Fruit fly (Drosophila melanogaster): ENCODE measurements around the gene Trmt112.

Gene Trmt112

DNA sequence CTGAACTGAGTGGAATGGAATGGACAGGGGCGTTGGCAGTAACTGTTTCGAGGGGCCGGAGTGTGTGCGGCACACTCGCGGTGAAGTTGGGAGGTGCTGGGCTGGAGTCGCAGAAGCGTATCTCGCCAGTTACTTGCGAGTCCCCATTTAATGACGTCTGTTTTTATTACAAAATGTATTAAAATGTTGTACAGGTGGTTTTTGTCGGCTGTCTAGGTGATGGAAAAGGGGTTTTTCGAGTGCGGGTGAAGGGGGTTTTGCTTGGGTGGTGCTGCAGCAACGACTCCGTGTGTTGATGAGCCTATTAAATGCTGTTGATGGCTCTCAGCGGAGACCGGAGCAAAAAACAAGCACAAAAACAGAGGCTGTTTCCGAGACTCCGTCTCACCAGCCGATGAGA, 34.7 kb upstream of the Trmt112 start (continued):
- TF ChIP-seq dan (GFP tag; IDR thresholded peaks at IDR 0.05) (no peak), gce (GFP tag; IDR thresholded peaks at IDR 0.05) (no peak), Mad (GFP tag; optimal IDR thresholded peaks at IDR 0.05) (no peak), Hand (GFP tag; optimal IDR thresholded peaks at IDR 0.05) (no peak), ro (GFP tag; IDR thresholded peaks at IDR 0.05) (no peak), CG15479 (GFP tag; optimal IDR thresholded peaks at IDR 0.05) (no peak), CG11695 (GFP tag; IDR thresholded peaks at IDR 0.05) (0 out of 3 replicates have a peak, but pooled peaks have one; percentile 45), CG9215 (GFP tag; IDR thresholded peaks at IDR 0.05) (0 out of 2 replicates have a peak, but pooled peaks have one; percentile 17), otp (GFP tag; IDR thresholded peaks at IDR 0.05) (no peak), ci (GFP tag; IDR thresholded peaks at IDR 0.05) (0 out of 3 replicates have a peak, but pooled peaks have one; percentile 41), sr (GFP tag; IDR thresholded peaks at IDR 0.05) (no peak), CG3847 (GFP tag; IDR thresholded peaks at IDR 0.05) (0 out of 2 replicates have a peak, but pooled peaks have one; percentile 33), CG9817 (tag; optimal IDR thresholded peaks at IDR 0.05) (no peak), CG7963 (GFP tag; IDR thresholded peaks at IDR 0.05; ENCODE audit: partially characterized antibody) (no peak), dm (GFP tag; optimal IDR thresholded peaks at IDR 0.05) (no peak), CG34376 (GFP tag; optimal IDR thresholded peaks at IDR 0.05) (no peak), lbe (GFP tag; optimal IDR thresholded peaks at IDR 0.05) (no peak), nerfin-2 (GFP tag; IDR thresholded peaks at IDR 0.05; ENCODE audit: partially characterized antibody) (no peak), CG17829 (tag; optimal IDR thresholded peaks at IDR 0.05) (no peak), lilli (GFP tag; optimal IDR thresholded peaks at IDR 0.05) (peak; percentile 6), CG33213 (GFP tag; optimal IDR thresholded peaks at IDR 0.05) (no peak), her (GFP tag; optimal IDR thresholded peaks at IDR 0.05) (no peak), salm (tag; optimal IDR thresholded peaks at IDR 0.05) (no peak), sc (optimal IDR thresholded peaks at IDR 0.05) (no peak), sc (GFP tag; optimal IDR thresholded peaks at IDR 0.05) (no peak), CG7987 (GFP tag; optimal IDR thresholded peaks at IDR 0.05) (no peak), p53 (GFP tag; optimal IDR thresholded peaks at IDR 0.05) (no peak), CG2889 (GFP tag; IDR thresholded peaks at IDR 0.05) (0 out of 3 replicates have a peak, but pooled peaks have one; percentile 22), BEAF-32 (GFP tag; optimal IDR thresholded peaks at IDR 0.05) (no peak), Hr39 (optimal IDR thresholded peaks at IDR 0.05) (no peak), crol (GFP tag; IDR thresholded peaks at IDR 0.05) (peak; percentile 73), sqz (GFP tag; optimal IDR thresholded peaks at IDR 0.05) (no peak), CG11696 (GFP tag; IDR thresholded peaks at IDR 0.05) (peak; percentile 83), CG18619 (GFP tag; optimal IDR thresholded peaks at IDR 0.05) (no peak), CG17361 (GFP tag; IDR thresholded peaks at IDR 0.05) (no peak), Med (GFP tag) (peak; percentile 84), Xbp1 (GFP tag; optimal IDR thresholded peaks at IDR 0.05) (peak; percentile 13), CHES-1-like (GFP tag; optimal IDR thresholded peaks at IDR 0.05) (no peak), ara (GFP tag; IDR thresholded peaks at IDR 0.05) (no peak), lmd (GFP tag; IDR thresholded peaks at IDR 0.05) (no peak), CG7357 (GFP tag; IDR thresholded peaks at IDR 0.05) (no peak), yki (optimal IDR thresholded peaks at IDR 0.05) (no peak), Side (GFP tag; optimal IDR thresholded peaks at IDR 0.05) (no peak), CG3726 (GFP tag; IDR thresholded peaks at IDR 0.05) (no peak), CG10959 (GFP tag; IDR thresholded peaks at IDR 0.05) (no peak), CG3407 (GFP tag; optimal IDR thresholded peaks at IDR 0.05) (no peak), CG6813 (GFP tag; optimal IDR thresholded peaks at IDR 0.05) (no peak), Doc3 (GFP tag; IDR thresholded peaks at IDR 0.05; ENCODE audit: partially characterized antibody) (no peak), CG2199 (GFP tag; IDR thresholded peaks at IDR 0.05) (no peak), fd64A (GFP tag; optimal IDR thresholded peaks at IDR 0.05) (no peak), CG15269 (tag; optimal IDR thresholded peaks at IDR 0.05) (peak; percentile 52), ash1 (GFP tag; optimal IDR thresholded peaks at IDR 0.05) (no peak), CG18599 (GFP tag; optimal IDR thresholded peaks at IDR 0.05) (peak; percentile 20)
